Fruit fly (Drosophila melanogaster) whole organism, embryonic: Measurements from ENCODE around the gene kibra.

Experiments
- Bteb2 ChIP-seq: fragments of 200-800 bp; sonication (Bioruptor generic); optimal IDR thresholded peaks from 2 replicates; lab custom pipeline; 2016; ENCODE audit warnings: missing biosample characterization, missing genetic modification characterization
- C15 ChIP-seq: fragments of 200-800 bp; sonication (Bioruptor generic); IDR thresholded peaks from 3 replicates; pipeline ENCODE4 v1.3.6; 2022; ENCODE audit warnings: missing biosample characterization, missing genetic modification characterization
- CG11560 ChIP-seq: fragments of 200-800 bp; sonication (Bioruptor generic); IDR thresholded peaks from 3 replicates; pipeline ENCODE4 v1.3.6; 2022; ENCODE audit warnings: missing biosample characterization, missing genetic modification characterization
- CG13296 ChIP-seq: fragments of 200-800 bp; sonication (Bioruptor generic); optimal IDR thresholded peaks from 3 replicates; lab custom pipeline; 2018; ENCODE audit warnings: missing biosample characterization, mild to moderate bottlenecking, missing genetic modification characterization
- CG16779 ChIP-seq: fragments of 200-800 bp; sonication (Bioruptor generic); IDR thresholded peaks from 2 replicates; pipeline ENCODE4 v1.3.6; 2022; ENCODE audit warnings: missing biosample characterization, missing genetic modification characterization
- CG17328 ChIP-seq: fragments of 200-800 bp; sonication (Bioruptor generic); IDR thresholded peaks from 2 replicates; pipeline ENCODE4 v1.3.6; 2022; ENCODE audit warnings: missing biosample characterization, missing genetic modification characterization
- CG2199 ChIP-seq: fragments of 200-800 bp; sonication (Bioruptor generic); IDR thresholded peaks from 3 replicates; pipeline ENCODE4 v1.3.6; 2022; ENCODE audit warnings: missing biosample characterization, missing genetic modification characterization
- CG2202 ChIP-seq: fragments of 200-800 bp; sonication (Bioruptor generic); optimal IDR thresholded peaks from 2 replicates; lab custom pipeline; 2018; ENCODE audit warnings: missing biosample characterization, mild to moderate bottlenecking, missing genetic modification characterization
- CG2889 ChIP-seq: fragments of 200-800 bp; sonication (Bioruptor generic); IDR thresholded peaks from 3 replicates; pipeline ENCODE4 v1.3.6; 2022; ENCODE audit warnings: missing biosample characterization, missing genetic modification characterization
- CG32767 ChIP-seq: fragments of 200-800 bp; sonication (Bioruptor generic); IDR thresholded peaks from 2 replicates; pipeline ENCODE4 v1.3.6; 2022; ENCODE audit warnings: missing biosample characterization, missing genetic modification characterization
- CG3281 ChIP-seq: fragments of 200-800 bp; sonication (Bioruptor generic); optimal IDR thresholded peaks from 3 replicates; lab custom pipeline; 2017; ENCODE audit warnings: missing biosample characterization, mild to moderate bottlenecking, missing genetic modification characterization
- CG6683 ChIP-seq: fragments of 200-800 bp; sonication (Bioruptor generic); optimal IDR thresholded peaks from 2 replicates; lab custom pipeline; 2017; ENCODE audit warnings: missing biosample characterization, mild to moderate bottlenecking, missing genetic modification characterization, missing genetic modification reagents
- CG6791 ChIP-seq: fragments of 200-800 bp; sonication (Bioruptor generic); IDR thresholded peaks from 3 replicates; pipeline ENCODE4 v1.3.6; 2022; ENCODE audit warnings: missing biosample characterization, missing genetic modification characterization; ENCODE audit not compliant: partially characterized antibody
- CG6813 ChIP-seq: fragments of 200-800 bp; sonication (Bioruptor generic); optimal IDR thresholded peaks from 2 replicates; lab custom pipeline; 2017; ENCODE audit warnings: missing biosample characterization, missing genetic modification characterization, mild to moderate bottlenecking, moderate library complexity, missing genetic modification reagents
- Dip3 ChIP-seq: fragments of 200-800 bp; sonication (Bioruptor generic); optimal IDR thresholded peaks from 3 replicates; lab custom pipeline; 2016; ENCODE audit warnings: missing biosample characterization, missing genetic modification characterization
- E2f2 ChIP-seq: fragments of 200-800 bp; sonication (Bioruptor generic); IDR thresholded peaks from 2 replicates; pipeline ENCODE4 v1.3.6; 2022; ENCODE audit warnings: missing biosample characterization, missing genetic modification characterization
- GATAe ChIP-seq: fragments of 200-800 bp; sonication (Bioruptor generic); conservative IDR thresholded peaks from 2 replicates; pipeline ENCODE4 v1.3.6; 2022; ENCODE audit warnings: missing biosample characterization, missing genetic modification characterization
- Hr39 ChIP-seq: fragments of >200 bp; optimal IDR thresholded peaks from 2 replicates; lab custom pipeline; 2017
- Pdp1 ChIP-seq, 2 experiments: fragments of 200-800 bp; sonication (Bioruptor generic); optimal IDR thresholded peaks; 3 replicates each; lab custom pipeline; 2016; ENCODE audit warnings: missing biosample characterization in 2 of 2, missing genetic modification characterization in 2 of 2, mild to moderate bottlenecking in 1 of 2, moderate library complexity in 1 of 2
- Sry-β ChIP-seq: fragments of 200-800 bp; sonication (Bioruptor generic); optimal IDR thresholded peaks from 2 replicates; lab custom pipeline; 2018; ENCODE audit warnings: missing biosample characterization, mild to moderate bottlenecking, missing genetic modification characterization, moderate library complexity
- Vsx1 ChIP-seq: fragments of 200-800 bp; sonication (Bioruptor generic); optimal IDR thresholded peaks from 2 replicates; lab custom pipeline; 2017; ENCODE audit warnings: missing biosample characterization, mild to moderate bottlenecking, missing genetic modification characterization, missing genetic modification reagents
- Xrp1 ChIP-seq: fragments of 200-800 bp; sonication (Bioruptor generic); IDR thresholded peaks from 2 replicates; pipeline ENCODE4 v1.3.6; 2022; ENCODE audit warnings: missing biosample characterization, missing genetic modification characterization
- ab ChIP-seq: fragments of 200-800 bp; sonication (Bioruptor generic); optimal IDR thresholded peaks from 2 replicates; lab custom pipeline; 2016; ENCODE audit warnings: missing biosample characterization, missing genetic modification characterization
- ac ChIP-seq: fragments of 200-800 bp; sonication (Bioruptor generic); optimal IDR thresholded peaks from 3 replicates; lab custom pipeline; 2017; ENCODE audit warnings: missing biosample characterization, mild to moderate bottlenecking, missing genetic modification characterization
- ara ChIP-seq: fragments of 200-800 bp; sonication (Bioruptor generic); IDR thresholded peaks from 2 replicates; pipeline ENCODE4 v1.3.6; 2022; ENCODE audit warnings: missing biosample characterization, missing genetic modification characterization
- cad ChIP-seq: fragments of >200 bp; optimal IDR thresholded peaks from 2 replicates; lab custom pipeline; 2017; ENCODE audit warnings: missing biosample characterization, missing genetic modification characterization
- cg ChIP-seq: fragments of 200-800 bp; sonication (Bioruptor generic); optimal IDR thresholded peaks from 3 replicates; lab custom pipeline; 2019; ENCODE audit warnings: missing biosample characterization, mild to moderate bottlenecking, missing genetic modification characterization, moderate library complexity
- chinmo ChIP-seq: fragments of 200-800 bp; sonication (Bioruptor generic); IDR thresholded peaks from 4 replicates; pipeline ENCODE4 v1.3.6; 2022; ENCODE audit warnings: missing biosample characterization, missing genetic modification characterization; ENCODE audit not compliant: partially characterized antibody
- dimm ChIP-seq: fragments of 200-800 bp; sonication (Bioruptor generic); IDR thresholded peaks from 2 replicates; pipeline ENCODE4 v1.3.6; 2022; ENCODE audit warnings: missing biosample characterization, missing genetic modification characterization
- dmrt11E ChIP-seq: fragments of 200-800 bp; sonication (Bioruptor generic); optimal IDR thresholded peaks from 3 replicates; lab custom pipeline; 2018; ENCODE audit warnings: missing biosample characterization, mild to moderate bottlenecking, missing genetic modification characterization, moderate library complexity
- fd64A ChIP-seq: fragments of 200-800 bp; sonication (Bioruptor generic); optimal IDR thresholded peaks from 3 replicates; lab custom pipeline; 2018; ENCODE audit warnings: missing biosample characterization, mild to moderate bottlenecking, missing genetic modification characterization
- gem ChIP-seq: fragments of 200-800 bp; sonication (Bioruptor generic); optimal IDR thresholded peaks from 2 replicates; lab custom pipeline; 2019; ENCODE audit warnings: missing biosample characterization, mild to moderate bottlenecking, missing genetic modification characterization, moderate library complexity
- grn ChIP-seq: fragments of 200-800 bp; sonication (Bioruptor generic); optimal IDR thresholded peaks from 3 replicates; lab custom pipeline; 2017; ENCODE audit warnings: missing biosample characterization, missing genetic modification characterization
- gsb-n ChIP-seq: fragments of 200-800 bp; sonication (Bioruptor generic); optimal IDR thresholded peaks from 3 replicates; lab custom pipeline; 2018; ENCODE audit warnings: missing biosample characterization, mild to moderate bottlenecking, missing genetic modification characterization
- jigr1 ChIP-seq: fragments of 200-800 bp; sonication (Bioruptor generic); IDR thresholded peaks from 3 replicates; pipeline ENCODE4 v1.3.6; 2022; ENCODE audit warnings: missing biosample characterization, missing genetic modification characterization
- jing ChIP-seq: fragments of 200-800 bp; sonication (Bioruptor generic); optimal IDR thresholded peaks from 2 replicates; lab custom pipeline; 2018; ENCODE audit warnings: missing biosample characterization, mild to moderate bottlenecking, missing genetic modification characterization
- lov ChIP-seq, 2 experiments: fragments of 200-800 bp in 1 of 2; fragments of >200 bp in 1 of 2; sonication (Bioruptor generic) in 1 of 2; IDR thresholded peaks in 1 of 2; optimal IDR thresholded peaks in 1 of 2; 2 replicates in 1 of 2; 3 replicates in 1 of 2; pipeline versions ENCODE4 v1.3.6 to Lab custom; 2017 to 2022; ENCODE audit warnings: missing biosample characterization in 1 of 2, missing genetic modification characterization in 1 of 2
- mam ChIP-seq: fragments of 200-800 bp; sonication (Bioruptor generic); optimal IDR thresholded peaks from 3 replicates; lab custom pipeline; 2016; ENCODE audit warnings: missing biosample characterization, missing genetic modification characterization
- nerfin-1 ChIP-seq: fragments of 200-800 bp; sonication (Bioruptor generic); optimal IDR thresholded peaks from 3 replicates; lab custom pipeline; 2019; ENCODE audit warnings: missing biosample characterization, mild to moderate bottlenecking, missing genetic modification characterization, moderate library complexity
- oc ChIP-seq: fragments of 200-800 bp; sonication (Bioruptor generic); optimal IDR thresholded peaks from 2 replicates; lab custom pipeline; 2018; ENCODE audit warnings: missing biosample characterization, mild to moderate bottlenecking, missing genetic modification characterization, moderate library complexity
- sens ChIP-seq: fragments of 200-800 bp; sonication (Bioruptor generic); peaks from one replicate; lab custom pipeline; 2016; ENCODE audit warnings: missing biosample characterization, missing genetic modification characterization
- sisA ChIP-seq: fragments of 200-800 bp; sonication (Bioruptor generic); IDR thresholded peaks from 2 replicates; pipeline ENCODE4 v1.3.6; 2022; ENCODE audit warnings: missing biosample characterization, missing genetic modification characterization
- sna ChIP-seq: fragments of 200-800 bp; sonication (Bioruptor generic); IDR thresholded peaks from 2 replicates; pipeline ENCODE4 v1.3.6; 2022; ENCODE audit warnings: missing biosample characterization, missing genetic modification characterization; ENCODE audit not compliant: partially characterized antibody
- tll ChIP-seq, 2 experiments: fragments of 200-800 bp in 1 of 2; fragments of >200 bp in 1 of 2; sonication (Bioruptor generic) in 1 of 2; optimal IDR thresholded peaks; 2 replicates each; lab custom pipeline; 2017 to 2019; ENCODE audit warnings: missing biosample characterization in 2 of 2, missing genetic modification characterization in 2 of 2, mild to moderate bottlenecking in 1 of 2, moderate library complexity in 1 of 2

kibra gene

dm6 chr3R:14714147-14714903 lies 9.7 kb downstream of the kibra start (continued):
- TF ChIP-seq gsb-n (peak; percentile 80), mam (GFP tag; lab: Kevin White, UChicago) (no peak), ab (GFP tag; lab: Kevin White, UChicago) (no peak), jigr1 (GFP tag; lab: Robert Waterston, UW) (no peak), CG2889 (no peak), Dip3 (GFP tag; lab: Kevin White, UChicago) (no peak), sisA (peak; percentile 76), fd64A (peak; percentile 59), chinmo (GFP tag; lab: Robert Waterston, UW) (peak; percentile 84; the same call in 3 of the 4 replicates), grn (GFP tag; lab: Kevin White, UChicago) (peak; percentile 1), CG16779 (no peak), lov (optimal IDR thresholded peaks at IDR 0.05; lab: Kevin White, UChicago) (no peak), lov (GFP tag; IDR thresholded peaks at IDR 0.05; lab: Robert Waterston, UW) (no peak), CG17328 (GFP tag; lab: Robert Waterston, UW) (peak; percentile 54; the same call in 1 of the 2 replicates), tll (GFP tag; optimal IDR thresholded peaks at IDR 0.05; lab: Kevin White, UChicago) (peak in 1 of 2 experiments; percentile 68), GATAe (GFP tag; lab: Robert Waterston, UW) (no peak), cg (GFP tag; lab: Kevin White, UChicago) (peak; percentile 90), dimm (no peak), CG6813 (peak; percentile 69), Sry-β (GFP tag; lab: Kevin White, UChicago) (peak; percentile 59), CG3281 (GFP tag; lab: Kevin White, UChicago) (peak; percentile 9)

- peak; percentile 27 for TF ChIP-seq CG2202 (tag; lab: Kevin White, UChicago)
- peak; percentile 21; the same call in 1 of the 2 replicates for TF ChIP-seq sna (GFP tag; lab: Robert Waterston, UW)
- TF ChIP-seq Xrp1, result peak; percentile 30; the same call in 1 of the 2 replicates
- no peak for TF ChIP-seq Bteb2 (GFP tag; lab: Kevin White, UChicago)
- TF ChIP-seq ac (GFP tag; lab: Kevin White, UChicago), result peak; percentile 41
- peak; percentile 1 for TF ChIP-seq oc (tag; lab: Kevin White, UChicago)
- no peak for TF ChIP-seq C15 (GFP tag; lab: Robert Waterston, UW)
- TF ChIP-seq Vsx1 (GFP tag; lab: Kevin White, UChicago), result peak; percentile 14
- peak; percentile 28 for TF ChIP-seq fd64A
- peak; percentile 28; the same call in 1 of the 2 replicates for TF ChIP-seq CG32767 (GFP tag; lab: Robert Waterston, UW)
- TF ChIP-seq Hr39 (lab: Kevin White, UChicago), result peak; percentile 76
- TF ChIP-seq CG2199 (GFP tag; lab: Robert Waterston, UW), result 0 out of 3 replicates have a peak, but pooled peaks have one; percentile 31
- TF ChIP-seq Pdp1 (GFP tag; optimal IDR thresholded peaks at IDR 0.05; lab: Kevin White, UChicago), result peak in 1 of 2 experiments; percentile 89
- TF ChIP-seq jing, result no peak
- no peak for TF ChIP-seq gem (tag; lab: Kevin White, UChicago)
- TF ChIP-seq CG6791 (GFP tag; lab: Robert Waterston, UW), result 0 out of 3 replicates have a peak, but pooled peaks have one; percentile 23
- TF ChIP-seq CG6683 (GFP tag; lab: Kevin White, UChicago), result no peak
- peak; percentile 92 for TF ChIP-seq sens (GFP tag; lab: Kevin White, UChicago)
- TF ChIP-seq ara (GFP tag; lab: Robert Waterston, UW), result peak; percentile 30; the same call in 1 of the 2 replicates
- no peak for TF ChIP-seq CG13296
- peak; percentile 17 for TF ChIP-seq nerfin-1 (tag; lab: Kevin White, UChicago)
- peak; percentile 16 for TF ChIP-seq dmrt11E (tag; lab: Kevin White, UChicago)
- 0 out of 2 replicates have a peak, but pooled peaks have one; percentile 7 for TF ChIP-seq E2f2
- no peak for TF ChIP-seq CG11560 (tag; lab: Robert Waterston, UW)
- peak; percentile 34 for TF ChIP-seq cad (GFP tag; lab: Kevin White, UChicago)
- TF ChIP-seq, all 482 proteins: peak for 18
Measured at dm6 chr3R:14713776-14714146, 10.3 kb downstream of the kibra start.
